Worm (Caenorhabditis elegans) whole organism, L4/young adult: ENCODE results near the gene C05D9.3.

Experiments
- W03F9.2 ChIP-seq: fragments of 150-350 bp; optimal IDR thresholded peaks from 2 replicates; lab custom pipeline; 2014; ENCODE audit warnings: missing biosample characterization, missing genetic modification characterization
- dao-5 ChIP-seq: sonication (generic microtip); optimal IDR thresholded peaks from 2 replicates; lab custom pipeline; 2016; ENCODE audit warnings: missing genotype, missing genetic modification characterization, moderate library complexity, missing compliant biosample characterization
- him-1 ChIP-seq: sonication (generic microtip); optimal IDR thresholded peaks from 2 replicates; lab custom pipeline; 2016; ENCODE audit warnings: missing genotype, missing genetic modification reagents, missing genetic modification characterization, missing compliant biosample characterization

DNA sequence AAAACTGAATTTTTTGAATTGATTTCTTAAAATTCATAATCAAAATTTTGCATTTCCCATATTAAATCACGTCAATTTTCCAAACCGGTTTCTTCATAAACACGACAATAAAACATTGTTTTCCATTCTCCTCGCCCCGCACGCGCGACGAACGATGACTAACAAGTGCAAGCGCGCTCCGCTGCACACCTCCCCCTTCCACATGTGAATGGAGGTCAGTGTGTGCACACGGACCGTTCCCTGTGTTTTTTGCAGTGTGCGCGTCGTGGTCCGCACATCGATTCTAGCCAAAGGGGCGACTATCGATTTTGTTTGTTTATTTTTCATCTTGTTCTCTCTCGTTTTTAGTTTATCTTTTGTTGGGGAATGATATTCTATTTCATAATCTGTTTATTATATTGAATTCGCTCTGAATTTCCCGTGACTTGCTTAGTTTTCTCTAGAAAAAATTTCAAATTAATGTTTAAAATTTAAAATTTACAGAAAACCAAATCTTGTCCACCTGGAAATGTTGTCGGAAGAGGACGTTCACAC lies 16.9 kb downstream of the C05D9.3 start, which contains the start of gene snx-1:
- TF ChIP-seq W03F9.2 (tag; lab: Kevin White, UChicago) (peak; percentile 5), him-1 (tag; lab: Kevin White, UChicago) (no peak), dao-5 (no peak)
